Worm (Caenorhabditis elegans): Measurements from ENCODE around the gene C24H10.2.

DNA sequence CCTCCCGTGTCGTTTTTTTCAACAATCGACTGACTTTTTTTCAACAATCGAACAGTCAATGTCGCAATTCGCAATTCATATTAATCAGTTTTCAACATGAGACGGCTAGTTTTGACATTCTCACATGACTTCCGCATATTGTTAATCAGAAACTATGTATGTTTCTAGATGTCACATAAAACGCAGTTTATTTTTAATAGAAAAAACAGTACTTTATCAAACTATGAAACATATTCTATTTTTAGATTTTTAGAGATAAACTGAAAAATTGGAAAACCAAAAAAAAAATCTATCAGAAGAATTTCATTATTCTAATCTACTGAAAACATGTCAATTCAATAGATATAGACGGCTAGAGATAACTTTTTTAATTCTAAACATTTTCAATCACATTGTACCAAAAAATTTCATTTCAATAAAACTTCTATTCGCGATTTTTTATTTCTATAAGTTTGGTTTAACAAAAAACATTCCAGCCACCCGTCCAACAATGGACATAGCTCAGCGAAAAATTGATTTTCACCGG is 23.0 kb downstream of the C24H10.2 start, which contains the start of gene pnk-4:
- no peak for TF ChIP-seq him-1 (tag; optimal IDR thresholded peaks at IDR 0.05)
- TF ChIP-seq dao-5 (tag; optimal IDR thresholded peaks at IDR 0.05) = no peak
- TF ChIP-seq W03F9.2 (tag; optimal IDR thresholded peaks at IDR 0.05) = no peak
